Fruit fly (Drosophila melanogaster) whole organism, embryonic: ENCODE measurements around the gene ver.
A peak's percentile ranks its signal among the peaks of the same experiment; 100 is the strongest.

Experiments used
- Adf1 ChIP-seq: fragments of 200-800 bp; sonication (Bioruptor generic); IDR thresholded peaks from 2 replicates; pipeline ENCODE4 v1.3.6; 2022; ENCODE audit warnings: missing biosample characterization, missing genetic modification characterization
- Awh ChIP-seq: fragments of 200-800 bp; sonication (Bioruptor generic); IDR thresholded peaks from 2 replicates; pipeline ENCODE4, ENCODE4 v1.3.6; 2022; ENCODE audit warnings: missing biosample characterization, missing genetic modification characterization
- CG10366 ChIP-seq: fragments of 200-800 bp; sonication (Bioruptor generic); IDR thresholded peaks from 2 replicates; pipeline ENCODE4 v1.3.6; 2022; ENCODE audit warnings: missing biosample characterization, missing genetic modification characterization
- CG11247 ChIP-seq: fragments of 200-800 bp; sonication (Bioruptor generic); IDR thresholded peaks from 2 replicates; pipeline ENCODE4 v1.3.6; 2022; ENCODE audit warnings: missing biosample characterization, missing genetic modification characterization
- CG12071 ChIP-seq: fragments of 200-800 bp; sonication (Bioruptor generic); optimal IDR thresholded peaks from 3 replicates; lab custom pipeline; 2018; ENCODE audit warnings: missing biosample characterization, mild to moderate bottlenecking, missing genetic modification characterization
- CG12299 ChIP-seq: fragments of 200-800 bp; sonication (Bioruptor generic); optimal IDR thresholded peaks from 2 replicates; lab custom pipeline; 2018; ENCODE audit warnings: missing biosample characterization, mild to moderate bottlenecking, missing genetic modification characterization
- CG12744 ChIP-seq: fragments of 200-800 bp; sonication (Bioruptor generic); optimal IDR thresholded peaks from 2 replicates; lab custom pipeline; 2016; ENCODE audit warnings: missing biosample characterization, missing genetic modification characterization
- CG14014 ChIP-seq: fragments of 200-800 bp; sonication (Bioruptor generic); IDR thresholded peaks from 2 replicates; pipeline ENCODE4 v1.3.6; 2022; ENCODE audit warnings: missing biosample characterization, missing genetic modification characterization
- CG14441 ChIP-seq: fragments of 200-800 bp; sonication (Bioruptor generic); IDR thresholded peaks from 2 replicates; pipeline ENCODE4 v1.3.6; 2022; ENCODE audit warnings: missing biosample characterization, missing genetic modification characterization
- CG1603 ChIP-seq: fragments of 200-800 bp; sonication (Bioruptor generic); optimal IDR thresholded peaks from 2 replicates; lab custom pipeline; 2019; ENCODE audit warnings: missing biosample characterization, mild to moderate bottlenecking, missing genetic modification characterization, moderate library complexity
- CG17359 ChIP-seq: fragments of 200-800 bp; sonication (Bioruptor generic); optimal IDR thresholded peaks from 3 replicates; lab custom pipeline; 2018; ENCODE audit warnings: missing biosample characterization, mild to moderate bottlenecking, missing genetic modification characterization, moderate library complexity
- CG17612 ChIP-seq: fragments of 200-800 bp; sonication (Bioruptor generic); IDR thresholded peaks from 2 replicates; pipeline ENCODE4 v1.3.6; 2022; ENCODE audit warnings: missing biosample characterization, missing genetic modification characterization
- CG1792 ChIP-seq: fragments of 200-800 bp; sonication (Bioruptor generic); optimal IDR thresholded peaks from 2 replicates; lab custom pipeline; 2016; ENCODE audit warnings: missing biosample characterization, missing genetic modification characterization
- CG18262 ChIP-seq: fragments of 200-800 bp; optimal IDR thresholded peaks from 3 replicates; lab custom pipeline; 2019; ENCODE audit warnings: missing biosample characterization, mild to moderate bottlenecking, missing genetic modification characterization, moderate library complexity
- CG1832 ChIP-seq: fragments of 200-800 bp; sonication (Bioruptor generic); optimal IDR thresholded peaks from 2 replicates; lab custom pipeline; 2017; ENCODE audit warnings: missing biosample characterization, mild to moderate bottlenecking, missing genetic modification characterization, inconsistent platforms
- CG31365 ChIP-seq: fragments of 200-800 bp; sonication (Bioruptor generic); optimal IDR thresholded peaks from 2 replicates; lab custom pipeline; 2018; ENCODE audit warnings: missing biosample characterization, mild to moderate bottlenecking, missing genetic modification characterization
- CG31441 ChIP-seq: fragments of 200-800 bp; sonication (Bioruptor generic); IDR thresholded peaks from 2 replicates; pipeline ENCODE4 v1.3.6; 2022; ENCODE audit warnings: missing biosample characterization, missing genetic modification characterization
- CG32767 ChIP-seq: fragments of 200-800 bp; sonication (Bioruptor generic); IDR thresholded peaks from 2 replicates; pipeline ENCODE4 v1.3.6; 2022; ENCODE audit warnings: missing biosample characterization, missing genetic modification characterization
- CG3407 ChIP-seq: fragments of 200-800 bp; sonication (Bioruptor generic); optimal IDR thresholded peaks from 2 replicates; lab custom pipeline; 2018; ENCODE audit warnings: missing biosample characterization, mild to moderate bottlenecking, missing genetic modification characterization
- CG34224 ChIP-seq: fragments of 200-800 bp; sonication (Bioruptor generic); IDR thresholded peaks from 3 replicates; pipeline ENCODE4 v1.3.6; 2022; ENCODE audit warnings: missing biosample characterization, missing genetic modification characterization; ENCODE audit not compliant: partially characterized antibody
- CG3995 ChIP-seq: fragments of 200-800 bp; sonication (Bioruptor generic); optimal IDR thresholded peaks from 3 replicates; lab custom pipeline; 2016; ENCODE audit warnings: missing biosample characterization, missing genetic modification characterization
- CG6765 ChIP-seq: fragments of 200-800 bp; sonication (Bioruptor generic); optimal IDR thresholded peaks from 3 replicates; lab custom pipeline; 2017; ENCODE audit warnings: missing biosample characterization, mild to moderate bottlenecking, missing genetic modification characterization
- CG7928 ChIP-seq: fragments of 200-800 bp; sonication (Bioruptor generic); optimal IDR thresholded peaks from 2 replicates; lab custom pipeline; 2017; ENCODE audit warnings: missing biosample characterization, mild to moderate bottlenecking, missing genetic modification characterization
- CG8281 ChIP-seq: fragments of 200-800 bp; sonication (Bioruptor generic); optimal IDR thresholded peaks from 2 replicates; lab custom pipeline; 2018; ENCODE audit warnings: missing biosample characterization, mild to moderate bottlenecking, missing genetic modification characterization, moderate library complexity
- CG9817 ChIP-seq: fragments of 200-800 bp; sonication (Bioruptor generic); optimal IDR thresholded peaks from 2 replicates; lab custom pipeline; 2018; ENCODE audit warnings: missing biosample characterization, mild to moderate bottlenecking, missing genetic modification characterization, moderate library complexity
- CHES-1-like ChIP-seq: fragments of 200-800 bp; sonication (Bioruptor generic); optimal IDR thresholded peaks from 2 replicates; lab custom pipeline; 2016; ENCODE audit warnings: missing biosample characterization, missing genetic modification characterization
- CkIIα-i1 ChIP-seq: fragments of 200-800 bp; sonication (Bioruptor generic); IDR thresholded peaks from 2 replicates; pipeline ENCODE4 v1.3.6; 2022; ENCODE audit warnings: missing biosample characterization, missing genetic modification characterization
- Dip2 ChIP-seq: fragments of 200-800 bp; sonication (Bioruptor generic); IDR thresholded peaks from 2 replicates; pipeline ENCODE4 v1.3.6; 2022; ENCODE audit warnings: missing biosample characterization, missing genetic modification characterization
- Doc3 ChIP-seq: fragments of 200-800 bp; sonication (Bioruptor generic); IDR thresholded peaks from 3 replicates; pipeline ENCODE4 v1.3.6; 2022; ENCODE audit warnings: missing biosample characterization, missing genetic modification characterization; ENCODE audit not compliant: partially characterized antibody
- Gsc ChIP-seq: fragments of 200-800 bp; sonication (Bioruptor generic); IDR thresholded peaks from 2 replicates; pipeline ENCODE4 v1.3.6; 2022; ENCODE audit warnings: missing biosample characterization, missing genetic modification characterization
- Hand ChIP-seq: fragments of 200-800 bp; sonication (Bioruptor generic); optimal IDR thresholded peaks from 2 replicates; lab custom pipeline; 2017; ENCODE audit warnings: mild to moderate bottlenecking, missing biosample characterization, missing genetic modification reagents, missing genetic modification characterization
- HmgD ChIP-seq: fragments of 200-800 bp; sonication (Bioruptor generic); optimal IDR thresholded peaks from 3 replicates; lab custom pipeline; 2016; ENCODE audit warnings: missing biosample characterization, missing genetic modification characterization
- Hmr ChIP-seq: fragments of 200-800 bp; sonication (Bioruptor generic); optimal IDR thresholded peaks from 3 replicates; lab custom pipeline; 2017; ENCODE audit warnings: mild to moderate bottlenecking, missing biosample characterization, missing genetic modification reagents, missing genetic modification characterization
- NfI ChIP-seq: fragments of 200-800 bp; sonication (Bioruptor generic); optimal IDR thresholded peaks from 3 replicates; lab custom pipeline; 2018; ENCODE audit warnings: missing biosample characterization, mild to moderate bottlenecking, missing genetic modification characterization, moderate library complexity
- Oaz ChIP-seq: fragments of 200-800 bp; sonication (Bioruptor generic); IDR thresholded peaks from 2 replicates; pipeline ENCODE4 v1.3.6; 2022; ENCODE audit warnings: missing biosample characterization, missing genetic modification characterization
- Scr ChIP-seq: fragments of 200-800 bp; sonication (Bioruptor generic); IDR thresholded peaks from 2 replicates; pipeline ENCODE4 v1.3.6; 2022; ENCODE audit warnings: missing biosample characterization, missing genetic modification characterization; ENCODE audit not compliant: partially characterized antibody
- Taf1 ChIP-seq: fragments of 200-800 bp; sonication (Bioruptor generic); IDR thresholded peaks from 2 replicates; pipeline ENCODE4 v1.3.6; 2022; ENCODE audit warnings: missing biosample characterization, missing genetic modification characterization
- al ChIP-seq: fragments of 200-800 bp; sonication (Bioruptor generic); IDR thresholded peaks from 2 replicates; pipeline ENCODE4 v1.3.6; 2022; ENCODE audit warnings: missing biosample characterization, missing genetic modification characterization
- bowl ChIP-seq: fragments of 200-800 bp; sonication (Bioruptor generic); IDR thresholded peaks from 2 replicates; pipeline ENCODE4 v1.3.6; 2022; ENCODE audit warnings: missing biosample characterization, missing genetic modification characterization
- dan ChIP-seq: fragments of 200-800 bp; sonication (Bioruptor generic); IDR thresholded peaks from 2 replicates; pipeline ENCODE4 v1.3.6; 2022; ENCODE audit warnings: missing biosample characterization, missing genetic modification characterization
- danr ChIP-seq: fragments of 200-800 bp; sonication (Bioruptor generic); IDR thresholded peaks from 2 replicates; pipeline ENCODE4 v1.3.6; 2022; ENCODE audit warnings: missing biosample characterization, missing genetic modification characterization
- eve ChIP-seq, 2 experiments: fragments of >200 bp; optimal IDR thresholded peaks; 2 replicates each; lab custom pipeline; 2017; ENCODE audit warnings: missing biosample characterization in 2 of 2, missing genetic modification characterization in 2 of 2
- eyg ChIP-seq: fragments of 200-800 bp; sonication (Bioruptor generic); optimal IDR thresholded peaks from 3 replicates; lab custom pipeline; 2016; ENCODE audit warnings: missing biosample characterization, missing genetic modification characterization
- fru ChIP-seq: fragments of >200 bp; optimal IDR thresholded peaks from 2 replicates; lab custom pipeline; 2017
- hkb ChIP-seq, 2 experiments: fragments of 200-800 bp in 1 of 2; fragments of >200 bp in 1 of 2; sonication (Bioruptor generic) in 1 of 2; IDR thresholded peaks in 1 of 2; optimal IDR thresholded peaks in 1 of 2; 2 replicates each; pipeline versions ENCODE4 v1.3.6 to Lab custom; 2017 to 2022; ENCODE audit warnings: missing biosample characterization in 1 of 2, missing genetic modification characterization in 1 of 2
- insv ChIP-seq, 2 experiments: fragments of 200-800 bp; sonication (Bioruptor generic); optimal IDR thresholded peaks; 3 replicates each; lab custom pipeline; 2016 to 2018; ENCODE audit warnings: missing biosample characterization in 2 of 2, missing genetic modification characterization in 2 of 2
- jigr1 ChIP-seq: fragments of 200-800 bp; sonication (Bioruptor generic); IDR thresholded peaks from 3 replicates; pipeline ENCODE4 v1.3.6; 2022; ENCODE audit warnings: missing biosample characterization, missing genetic modification characterization
- otp ChIP-seq: fragments of 200-800 bp; sonication (Bioruptor generic); IDR thresholded peaks from 3 replicates; pipeline ENCODE4, ENCODE4 v1.3.6; 2022; ENCODE audit warnings: missing biosample characterization, missing genetic modification characterization
- rib ChIP-seq: fragments of 200-800 bp; sonication (Bioruptor generic); IDR thresholded peaks from 2 replicates; pipeline ENCODE4 v1.3.6; 2022; ENCODE audit warnings: missing biosample characterization, missing genetic modification characterization
- sens ChIP-seq: fragments of 200-800 bp; sonication (Bioruptor generic); peaks from one replicate; lab custom pipeline; 2016; ENCODE audit warnings: missing biosample characterization, missing genetic modification characterization
- usp ChIP-seq: fragments of >200 bp; optimal IDR thresholded peaks from 2 replicates; lab custom pipeline; 2017; ENCODE audit warnings: missing biosample characterization, missing genetic modification characterization
- vvl ChIP-seq: fragments of 200-800 bp; sonication (Bioruptor generic); IDR thresholded peaks from 2 replicates; pipeline ENCODE4 v1.3.6; 2022; ENCODE audit warnings: missing biosample characterization, missing genetic modification characterization

The ver gene

dm6 chr3L:12572366-12572765 lies 48.6 kb downstream of the ver start, which contains the start of gene sowah (continued):
- peak; percentile 48 for TF ChIP-seq CG9817 (tag; lab: Kevin White, UChicago)
- TF ChIP-seq CG8281 (tag; lab: Kevin White, UChicago): no peak
- no peak for TF ChIP-seq CG17612
- TF ChIP-seq CG31441 (GFP tag; lab: Robert Waterston, UW): peak; percentile 50
- peak; percentile 38; the same call in 1 of the 2 replicates for TF ChIP-seq Scr (GFP tag; lab: Robert Waterston, UW)
- TF ChIP-seq bowl (GFP tag; lab: Robert Waterston, UW): no peak
- TF ChIP-seq CG34224: peak; percentile 32; the same call in 1 of the 3 replicates
- TF ChIP-seq rib (GFP tag; lab: Robert Waterston, UW): 0 out of 2 replicates have a peak, but pooled peaks have one; percentile 36
- no peak for TF ChIP-seq CG31365 (tag; lab: Kevin White, UChicago)
- TF ChIP-seq dan (GFP tag; lab: Robert Waterston, UW): no peak
- no peak for TF ChIP-seq Hand
- TF ChIP-seq usp (GFP tag; lab: Kevin White, UChicago): no peak
- TF ChIP-seq Hmr (GFP tag; lab: Kevin White, UChicago): peak; percentile 15
- TF ChIP-seq fru (lab: Kevin White, UChicago): no peak
- TF ChIP-seq CG10366: peak; percentile 36; the same call in 1 of the 2 replicates
- TF ChIP-seq CG3407 (GFP tag; lab: Kevin White, UChicago): no peak
- no peak for TF ChIP-seq eve (GFP tag; optimal IDR thresholded peaks at IDR 0.05; lab: Kevin White, UChicago)
- TF ChIP-seq otp (GFP tag; lab: Robert Waterston, UW): 0 out of 3 replicates have a peak, but pooled peaks have one; percentile 49
- TF ChIP-seq CG17359 (tag; lab: Kevin White, UChicago): peak; percentile 40
- TF ChIP-seq CG12071: no peak
- TF ChIP-seq Oaz (GFP tag; lab: Robert Waterston, UW): no peak
- peak; percentile 22; the same call in 1 of the 2 replicates for TF ChIP-seq Adf1 (GFP tag; lab: Robert Waterston, UW)
- TF ChIP-seq jigr1 (GFP tag; lab: Robert Waterston, UW): no peak; the same call in 2 of the 3 replicates
- TF ChIP-seq vvl (GFP tag; lab: Robert Waterston, UW): peak; percentile 65; the same call in 1 of the 2 replicates
- no peak for TF ChIP-seq al (GFP tag; lab: Robert Waterston, UW)
- TF ChIP-seq Dip2 (GFP tag; lab: Robert Waterston, UW): no peak
- TF ChIP-seq sens (GFP tag; lab: Kevin White, UChicago): peak; percentile 83
- peak; percentile 0 for TF ChIP-seq CG12744 (GFP tag; lab: Kevin White, UChicago)
- peak; percentile 38 for TF ChIP-seq CG1792 (GFP tag; lab: Kevin White, UChicago)
- TF ChIP-seq danr (GFP tag; lab: Robert Waterston, UW): 0 out of 2 replicates have a peak, but pooled peaks have one; percentile 21
- no peak for TF ChIP-seq Doc3
- TF ChIP-seq insv (GFP tag; optimal IDR thresholded peaks at IDR 0.05; lab: Kevin White, UChicago): peak in 1 of 2 experiments; percentile 30
- no peak for TF ChIP-seq CG6765 (GFP tag; lab: Kevin White, UChicago)
- TF ChIP-seq CG12299 (tag; lab: Kevin White, UChicago): no peak
- TF ChIP-seq CHES-1-like: peak; percentile 65
- TF ChIP-seq CG18262 (tag; lab: Kevin White, UChicago): peak; percentile 41
- TF ChIP-seq hkb (optimal IDR thresholded peaks at IDR 0.05; lab: Kevin White, UChicago): no peak
- no peak for TF ChIP-seq hkb (GFP tag; IDR thresholded peaks at IDR 0.05; lab: Robert Waterston, UW)
- peak; percentile 100 for TF ChIP-seq CG7928 (GFP tag; lab: Kevin White, UChicago)
- no peak; the same call in 1 of the 2 replicates for TF ChIP-seq CG14014 (GFP tag; lab: Robert Waterston, UW)
- TF ChIP-seq CG1603 (tag; lab: Kevin White, UChicago): peak; percentile 76
- peak; percentile 73 for TF ChIP-seq CG3995 (GFP tag; lab: Kevin White, UChicago)
- TF ChIP-seq CG11247 (GFP tag; lab: Robert Waterston, UW): peak; percentile 7; the same call in 1 of the 2 replicates
- no peak for TF ChIP-seq CkIIα-i1 (GFP tag; lab: Robert Waterston, UW)
- TF ChIP-seq eyg: no peak
- no peak for TF ChIP-seq Awh (GFP tag; lab: Robert Waterston, UW)
- no peak for TF ChIP-seq CG1832 (GFP tag; lab: Kevin White, UChicago)
- TF ChIP-seq CG32767 (GFP tag; lab: Robert Waterston, UW): no peak
- no peak for TF ChIP-seq CG14441 (GFP tag; lab: Robert Waterston, UW)
- peak; percentile 94 for TF ChIP-seq HmgD
- TF ChIP-seq Taf1 (GFP tag; lab: Robert Waterston, UW): no peak
- TF ChIP-seq NfI (GFP tag; lab: Kevin White, UChicago): peak; percentile 44
- no peak for TF ChIP-seq Gsc (GFP tag; lab: Robert Waterston, UW)
